Fruit fly (Drosophila melanogaster) whole organism, embryonic: ENCODE data around the gene Gr5a.
A peak's percentile ranks its signal among the peaks of the same experiment; 100 is the strongest.

Source experiments
- ATbp ChIP-seq: fragments of 200-800 bp; sonication (Bioruptor generic); optimal IDR thresholded peaks from 2 replicates; lab custom pipeline; 2017; ENCODE audit warnings: missing biosample characterization, mild to moderate bottlenecking, missing genetic modification characterization, missing genetic modification reagents
- Adf1 ChIP-seq: fragments of 200-800 bp; sonication (Bioruptor generic); IDR thresholded peaks from 2 replicates; pipeline ENCODE4 v1.3.6; 2022; ENCODE audit warnings: missing biosample characterization, missing genetic modification characterization
- CG10274 ChIP-seq: fragments of 200-800 bp; sonication (Bioruptor generic); optimal IDR thresholded peaks from 3 replicates; lab custom pipeline; 2017; ENCODE audit warnings: missing biosample characterization, mild to moderate bottlenecking, missing genetic modification characterization
- CG10462 ChIP-seq: fragments of 200-800 bp; sonication (Bioruptor generic); optimal IDR thresholded peaks from 2 replicates; lab custom pipeline; 2016; ENCODE audit warnings: missing biosample characterization, missing genetic modification characterization
- CG11723 ChIP-seq: fragments of 200-800 bp; sonication (Bioruptor generic); optimal IDR thresholded peaks from 2 replicates; lab custom pipeline; 2017; ENCODE audit warnings: missing biosample characterization, mild to moderate bottlenecking, missing genetic modification characterization
- CG12071 ChIP-seq: fragments of 200-800 bp; sonication (Bioruptor generic); optimal IDR thresholded peaks from 3 replicates; lab custom pipeline; 2018; ENCODE audit warnings: missing biosample characterization, mild to moderate bottlenecking, missing genetic modification characterization
- CG12155 ChIP-seq: fragments of 200-800 bp; sonication (Bioruptor generic); optimal IDR thresholded peaks from 3 replicates; lab custom pipeline; 2016; ENCODE audit warnings: missing biosample characterization, missing genetic modification characterization
- CG12659 ChIP-seq: fragments of 200-800 bp; sonication (Bioruptor generic); optimal IDR thresholded peaks from 3 replicates; lab custom pipeline; 2017; ENCODE audit warnings: mild to moderate bottlenecking, missing biosample characterization, missing genetic modification reagents, missing genetic modification characterization
- CG13894 ChIP-seq: fragments of 200-800 bp; sonication (Bioruptor generic); optimal IDR thresholded peaks from 3 replicates; lab custom pipeline; 2018; ENCODE audit warnings: missing biosample characterization, mild to moderate bottlenecking, missing genetic modification characterization, moderate library complexity
- CG1647 ChIP-seq: fragments of 200-800 bp; sonication (Bioruptor generic); optimal IDR thresholded peaks from 3 replicates; lab custom pipeline; 2016; ENCODE audit warnings: missing biosample characterization, missing genetic modification characterization
- CG16779 ChIP-seq: fragments of 200-800 bp; sonication (Bioruptor generic); IDR thresholded peaks from 2 replicates; pipeline ENCODE4 v1.3.6; 2022; ENCODE audit warnings: missing biosample characterization, missing genetic modification characterization
- CG17568 ChIP-seq: fragments of 200-800 bp; sonication (Bioruptor generic); optimal IDR thresholded peaks from 2 replicates; lab custom pipeline; 2018; ENCODE audit warnings: missing biosample characterization, mild to moderate bottlenecking, missing genetic modification characterization, moderate library complexity
- CG18764 ChIP-seq: fragments of 200-800 bp; sonication (Bioruptor generic); optimal IDR thresholded peaks from 3 replicates; lab custom pipeline; 2016; ENCODE audit warnings: missing biosample characterization, missing genetic modification characterization
- CG2712 ChIP-seq: fragments of 200-800 bp; optimal IDR thresholded peaks from 3 replicates; lab custom pipeline; 2019; ENCODE audit warnings: missing biosample characterization, mild to moderate bottlenecking, missing genetic modification characterization, moderate library complexity
- CG30403 ChIP-seq: fragments of 200-800 bp; sonication (Bioruptor generic); optimal IDR thresholded peaks from 3 replicates; lab custom pipeline; 2016; ENCODE audit warnings: missing biosample characterization, missing genetic modification characterization
- CG30431 ChIP-seq: fragments of 200-800 bp; sonication (Bioruptor generic); optimal IDR thresholded peaks from 2 replicates; lab custom pipeline; 2017; ENCODE audit warnings: missing biosample characterization, missing genetic modification characterization
- CG33557 ChIP-seq: fragments of 200-800 bp; sonication (Bioruptor generic); optimal IDR thresholded peaks from 2 replicates; lab custom pipeline; 2019; ENCODE audit warnings: missing biosample characterization, mild to moderate bottlenecking, missing genetic modification characterization, moderate library complexity
- CG34224 ChIP-seq: fragments of 200-800 bp; sonication (Bioruptor generic); IDR thresholded peaks from 3 replicates; pipeline ENCODE4 v1.3.6; 2022; ENCODE audit warnings: missing biosample characterization, missing genetic modification characterization; ENCODE audit not compliant: partially characterized antibody
- CG6854 ChIP-seq: fragments of 200-800 bp; sonication (Bioruptor generic); optimal IDR thresholded peaks from 3 replicates; lab custom pipeline; 2017; ENCODE audit warnings: missing biosample characterization, mild to moderate bottlenecking, missing genetic modification characterization
- Dp ChIP-seq: fragments of 200-800 bp; sonication (Bioruptor generic); optimal IDR thresholded peaks from 2 replicates; lab custom pipeline; 2018; ENCODE audit warnings: missing biosample characterization, mild to moderate bottlenecking, missing genetic modification characterization, moderate library complexity
- E2f2 ChIP-seq: fragments of 200-800 bp; sonication (Bioruptor generic); IDR thresholded peaks from 2 replicates; pipeline ENCODE4 v1.3.6; 2022; ENCODE audit warnings: missing biosample characterization, missing genetic modification characterization
- ERR ChIP-seq: fragments of 200-800 bp; sonication (Bioruptor generic); optimal IDR thresholded peaks from 2 replicates; lab custom pipeline; 2016; ENCODE audit warnings: missing biosample characterization, missing genetic modification characterization
- Gsc ChIP-seq: fragments of 200-800 bp; sonication (Bioruptor generic); IDR thresholded peaks from 2 replicates; pipeline ENCODE4 v1.3.6; 2022; ENCODE audit warnings: missing biosample characterization, missing genetic modification characterization
- Gug ChIP-seq: fragments of 200-800 bp; sonication (Bioruptor generic); IDR thresholded peaks from 4 replicates; pipeline ENCODE4 v1.3.6; 2022; ENCODE audit warnings: missing biosample characterization, missing genetic modification characterization
- HHEX ChIP-seq: fragments of 200-800 bp; sonication (Bioruptor generic); optimal IDR thresholded peaks from 3 replicates; lab custom pipeline; 2017; ENCODE audit warnings: missing biosample characterization, mild to moderate bottlenecking, missing genetic modification characterization, missing genetic modification reagents
- Hr39 ChIP-seq: fragments of >200 bp; optimal IDR thresholded peaks from 2 replicates; lab custom pipeline; 2017
- Lhr ChIP-seq: fragments of 200-800 bp; sonication (Bioruptor generic); optimal IDR thresholded peaks from 3 replicates; lab custom pipeline; 2017; ENCODE audit warnings: mild to moderate bottlenecking, missing biosample characterization, missing genetic modification reagents, missing genetic modification characterization
- Mes4 ChIP-seq: fragments of 200-800 bp; sonication (Bioruptor generic); optimal IDR thresholded peaks from 2 replicates; lab custom pipeline; 2016; ENCODE audit warnings: missing biosample characterization, missing genetic modification characterization
- Side ChIP-seq: fragments of 200-800 bp; sonication (Bioruptor generic); optimal IDR thresholded peaks from 2 replicates; lab custom pipeline; 2016; ENCODE audit warnings: missing biosample characterization, missing genetic modification characterization
- Xrp1 ChIP-seq: fragments of 200-800 bp; sonication (Bioruptor generic); IDR thresholded peaks from 2 replicates; pipeline ENCODE4 v1.3.6; 2022; ENCODE audit warnings: missing biosample characterization, missing genetic modification characterization
- ab ChIP-seq: fragments of 200-800 bp; sonication (Bioruptor generic); optimal IDR thresholded peaks from 2 replicates; lab custom pipeline; 2016; ENCODE audit warnings: missing biosample characterization, missing genetic modification characterization
- ato ChIP-seq: fragments of 200-800 bp; sonication (Bioruptor generic); IDR thresholded peaks from 2 replicates; pipeline ENCODE4 v1.3.6; 2022; ENCODE audit warnings: missing biosample characterization, missing genetic modification characterization; ENCODE audit not compliant: partially characterized antibody
- br ChIP-seq: fragments of >200 bp; optimal IDR thresholded peaks from 2 replicates; lab custom pipeline; 2017
- ci ChIP-seq: fragments of 200-800 bp; sonication (Bioruptor generic); IDR thresholded peaks from 3 replicates; pipeline ENCODE4 v1.3.6; 2022; ENCODE audit warnings: missing biosample characterization, missing genetic modification characterization
- croc ChIP-seq: fragments of 200-800 bp; sonication (Bioruptor generic); conservative IDR thresholded peaks from 3 replicates; pipeline ENCODE4 v1.3.6; 2022; ENCODE audit warnings: missing biosample characterization, missing genetic modification characterization
- disco-r ChIP-seq: fragments of 200-800 bp; sonication (Bioruptor generic); optimal IDR thresholded peaks from 2 replicates; lab custom pipeline; 2016; ENCODE audit warnings: missing biosample characterization, missing genetic modification characterization
- gem ChIP-seq: fragments of 200-800 bp; sonication (Bioruptor generic); optimal IDR thresholded peaks from 2 replicates; lab custom pipeline; 2019; ENCODE audit warnings: missing biosample characterization, mild to moderate bottlenecking, missing genetic modification characterization, moderate library complexity
- ham ChIP-seq: fragments of 200-800 bp; sonication (Bioruptor generic); IDR thresholded peaks from 2 replicates; pipeline ENCODE4 v1.3.6; 2022; ENCODE audit warnings: missing biosample characterization, missing genetic modification characterization
- kni ChIP-seq: fragments of 200-800 bp; sonication (Bioruptor generic); optimal IDR thresholded peaks from 3 replicates; lab custom pipeline; 2017; ENCODE audit warnings: mild to moderate bottlenecking, missing biosample characterization, missing genetic modification reagents, missing genetic modification characterization
- nau ChIP-seq: fragments of 200-800 bp; sonication (Bioruptor generic); optimal IDR thresholded peaks from 3 replicates; lab custom pipeline; 2017; ENCODE audit warnings: missing biosample characterization, mild to moderate bottlenecking, missing genetic modification characterization, missing genetic modification reagents
- org-1 ChIP-seq: fragments of 200-800 bp; sonication (Bioruptor generic); optimal IDR thresholded peaks from 2 replicates; lab custom pipeline; 2017; ENCODE audit warnings: missing biosample characterization, missing genetic modification characterization
- pzg ChIP-seq: fragments of 200-800 bp; sonication (Bioruptor generic); optimal IDR thresholded peaks from 3 replicates; lab custom pipeline; 2018; ENCODE audit warnings: missing biosample characterization, mild to moderate bottlenecking, missing genetic modification characterization, moderate library complexity
- ranshi ChIP-seq: fragments of 200-800 bp; sonication (Bioruptor generic); IDR thresholded peaks from 2 replicates; pipeline ENCODE4 v1.3.6; 2022; ENCODE audit warnings: missing biosample characterization, missing genetic modification characterization
- tap ChIP-seq: fragments of 200-800 bp; optimal IDR thresholded peaks from 3 replicates; lab custom pipeline; 2019; ENCODE audit warnings: missing biosample characterization, mild to moderate bottlenecking, missing genetic modification characterization, moderate library complexity
- tio ChIP-seq: fragments of 200-800 bp; sonication (Bioruptor generic); optimal IDR thresholded peaks from 2 replicates; lab custom pipeline; 2017; ENCODE audit warnings: missing biosample characterization, missing genetic modification characterization, inconsistent platforms
- ttk ChIP-seq: fragments of 200-800 bp; sonication (Bioruptor generic); IDR thresholded peaks from 2 replicates; pipeline ENCODE4 v2.1.2; 2022; ENCODE audit warnings: missing biosample characterization, missing genetic modification characterization
- tup ChIP-seq: fragments of 200-800 bp; sonication (Bioruptor generic); optimal IDR thresholded peaks from 2 replicates; lab custom pipeline; 2016; ENCODE audit warnings: missing biosample characterization, mild to moderate bottlenecking, missing genetic modification characterization, moderate library complexity
- twi ChIP-seq: fragments of 200-800 bp; optimal IDR thresholded peaks from 2 replicates; lab custom pipeline; 2019; ENCODE audit warnings: missing biosample characterization, mild to moderate bottlenecking, missing genetic modification characterization, moderate library complexity
- wdn ChIP-seq: fragments of 200-800 bp; sonication (Bioruptor generic); IDR thresholded peaks from 2 replicates; pipeline ENCODE4 v1.3.6; 2022; ENCODE audit warnings: missing biosample characterization, missing genetic modification characterization
- wek ChIP-seq: fragments of 200-800 bp; sonication (Bioruptor generic); optimal IDR thresholded peaks from 3 replicates; lab custom pipeline; 2018; ENCODE audit warnings: missing biosample characterization, mild to moderate bottlenecking, missing genetic modification characterization, moderate library complexity

The Gr5a gene

DNA sequence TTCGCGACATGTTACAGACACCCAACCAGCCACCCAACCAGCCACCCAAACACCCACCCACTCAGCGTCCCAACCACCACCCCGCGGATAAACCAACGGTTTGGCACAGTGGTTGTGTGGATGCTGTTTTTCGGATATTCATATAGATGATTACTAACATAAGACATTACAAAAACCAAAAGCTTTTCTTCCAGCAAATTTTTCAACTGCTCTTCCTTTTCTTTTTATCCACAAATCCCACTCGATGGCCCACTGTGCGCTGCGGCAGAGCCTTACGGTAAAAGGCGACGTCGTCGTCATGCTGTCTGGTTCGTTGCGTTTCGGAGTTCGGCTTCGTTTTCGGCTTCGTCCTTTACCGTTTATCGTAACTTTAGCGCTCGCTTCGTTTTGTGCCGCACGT lies 41.8 kb upstream of the Gr5a start (continued):
- TF ChIP-seq CG18764 (GFP tag; lab: Kevin White, UChicago) (no peak), ttk (peak; percentile 59), Mes4 (GFP tag; lab: Kevin White, UChicago) (peak; percentile 24), CG10462 (GFP tag; lab: Kevin White, UChicago) (peak; percentile 9)
- TF ChIP-seq, all 482 proteins: peak for 256

DNA sequence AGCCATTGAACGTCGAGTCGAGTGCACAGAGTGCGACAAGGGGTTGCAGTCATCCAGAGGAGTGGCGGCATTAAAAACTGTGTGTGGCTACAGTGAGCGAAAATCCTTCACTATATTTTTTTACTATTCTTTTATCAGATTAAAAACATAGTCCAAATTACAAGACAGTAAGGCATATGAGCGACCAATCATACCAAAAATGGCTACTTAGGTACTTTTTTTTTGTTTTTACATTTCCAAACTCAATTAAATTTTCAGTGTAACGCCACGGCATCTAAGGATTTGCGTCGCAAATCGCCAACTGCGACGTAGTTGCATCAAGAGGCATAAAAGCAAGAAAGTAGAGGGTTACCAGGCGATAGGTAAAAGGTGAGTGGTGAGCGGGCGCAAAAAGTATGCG lies 41.3 kb upstream of the Gr5a start:
- no peak; the same call in 1 of the 2 replicates for TF ChIP-seq E2f2 (GFP tag; lab: Robert Waterston, UW)
- peak; percentile 52; the same call in 1 of the 2 replicates for TF ChIP-seq ranshi
- TF ChIP-seq CG30431: peak; percentile 40
- no peak for TF ChIP-seq ERR
- TF ChIP-seq CG10274: no peak
- peak; percentile 66 for TF ChIP-seq CG2712 (tag; lab: Kevin White, UChicago)
- TF ChIP-seq Xrp1 (GFP tag; lab: Robert Waterston, UW): peak; percentile 72
- TF ChIP-seq CG13894 (tag; lab: Kevin White, UChicago): no peak
- TF ChIP-seq Hr39 (lab: Kevin White, UChicago): no peak
- peak; percentile 23 for TF ChIP-seq CG30403 (GFP tag; lab: Kevin White, UChicago)
- TF ChIP-seq croc (GFP tag; lab: Robert Waterston, UW): peak; percentile 45; the same call in 2 of the 3 replicates
- no peak for TF ChIP-seq disco-r (GFP tag; lab: Kevin White, UChicago)
- TF ChIP-seq tio (GFP tag; lab: Kevin White, UChicago): peak; percentile 14
- TF ChIP-seq Gsc (GFP tag; lab: Robert Waterston, UW): 0 out of 2 replicates have a peak, but pooled peaks have one; percentile 23
- peak; percentile 74 for TF ChIP-seq gem (tag; lab: Kevin White, UChicago)
- TF ChIP-seq tap (tag; lab: Kevin White, UChicago): no peak
- peak; percentile 36; the same call in 1 of the 4 replicates for TF ChIP-seq Gug (GFP tag; lab: Robert Waterston, UW)
- TF ChIP-seq ci: peak; percentile 70; the same call in 2 of the 3 replicates
- TF ChIP-seq nau (GFP tag; lab: Kevin White, UChicago): no peak
- peak; percentile 29 for TF ChIP-seq Side
- TF ChIP-seq CG17568 (GFP tag; lab: Kevin White, UChicago): peak; percentile 10
- no peak for TF ChIP-seq ham (GFP tag; lab: Robert Waterston, UW)
- no peak for TF ChIP-seq CG12071 (GFP tag; lab: Kevin White, UChicago)
- no peak for TF ChIP-seq twi (tag; lab: Kevin White, UChicago)
- no peak for TF ChIP-seq CG34224 (GFP tag; lab: Robert Waterston, UW)
- TF ChIP-seq ato (GFP tag; lab: Robert Waterston, UW): no peak
- TF ChIP-seq CG33557 (GFP tag; lab: Kevin White, UChicago): peak; percentile 32
- TF ChIP-seq ab (GFP tag; lab: Kevin White, UChicago): no peak
- TF ChIP-seq Adf1 (GFP tag; lab: Robert Waterston, UW): no peak
- TF ChIP-seq CG12659 (GFP tag; lab: Kevin White, UChicago): no peak
- TF ChIP-seq tup (GFP tag; lab: Kevin White, UChicago): no peak
- TF ChIP-seq HHEX: peak; percentile 28
- no peak for TF ChIP-seq CG11723 (GFP tag; lab: Kevin White, UChicago)
- TF ChIP-seq wdn (GFP tag; lab: Robert Waterston, UW): no peak
- no peak for TF ChIP-seq CG1647 (GFP tag; lab: Kevin White, UChicago)
- TF ChIP-seq pzg: no peak
- no peak for TF ChIP-seq br
- TF ChIP-seq Dp (GFP tag; lab: Kevin White, UChicago): no peak
- TF ChIP-seq ATbp (GFP tag; lab: Kevin White, UChicago): peak; percentile 57
- TF ChIP-seq CG6854 (GFP tag; lab: Kevin White, UChicago): no peak
- no peak for TF ChIP-seq org-1 (GFP tag; lab: Kevin White, UChicago)
- TF ChIP-seq wek (GFP tag; lab: Kevin White, UChicago): no peak
- TF ChIP-seq CG12155: no peak
- TF ChIP-seq Mes4 (GFP tag; lab: Kevin White, UChicago): peak; percentile 13
- TF ChIP-seq Lhr (GFP tag; lab: Kevin White, UChicago): no peak
- TF ChIP-seq kni: no peak
- TF ChIP-seq CG16779 (GFP tag; lab: Robert Waterston, UW): no peak
